Worm (Caenorhabditis elegans) whole organism, L2 larva: ENCODE data around the gene srsx-26.

Experiments used
- C34F6.9 ChIP-seq: fragments of 150-350 bp; optimal IDR thresholded peaks from 2 replicates; lab custom pipeline; 2014; ENCODE audit warnings: missing biosample characterization, missing genetic modification characterization
- R02D3.7 ChIP-seq: fragments of 150-350 bp; optimal IDR thresholded peaks from 2 replicates; lab custom pipeline; 2014; ENCODE audit warnings: missing biosample characterization, missing genetic modification characterization
- blmp-1 ChIP-seq: sonication (generic microtip); optimal IDR thresholded peaks from 2 replicates; lab custom pipeline; 2017; ENCODE audit warnings: missing genetic modification characterization, mild to moderate bottlenecking, missing compliant biosample characterization, antibody characterized with exemption, moderate library complexity; ENCODE audit not compliant: insufficient read depth
- ceh-16 ChIP-seq: fragments of 150-350 bp; optimal IDR thresholded peaks from 2 replicates; lab custom pipeline; 2014; ENCODE audit warnings: missing biosample characterization, missing genetic modification characterization
- elt-3 ChIP-seq: sonication (generic microtip); optimal IDR thresholded peaks from 2 replicates; lab custom pipeline; 2017; ENCODE audit warnings: missing biosample characterization, missing genetic modification characterization
- nhr-11 ChIP-seq: fragments of 150-350 bp; optimal IDR thresholded peaks from 2 replicates; lab custom pipeline; 2014; ENCODE audit warnings: missing biosample characterization, missing genetic modification characterization
- nhr-129 ChIP-seq: fragments of 150-350 bp; optimal IDR thresholded peaks from 2 replicates; lab custom pipeline; 2014; ENCODE audit warnings: missing biosample characterization, missing genetic modification characterization
- nhr-23 ChIP-seq: fragments of 150-350 bp; optimal IDR thresholded peaks from 2 replicates; lab custom pipeline; 2014; ENCODE audit warnings: missing biosample characterization, missing genetic modification reagents, missing genetic modification characterization
- nhr-237 ChIP-seq: fragments of 150-350 bp; optimal IDR thresholded peaks from 2 replicates; lab custom pipeline; 2014; ENCODE audit warnings: missing biosample characterization, missing genetic modification characterization
- snpc-4 ChIP-seq: fragments of 150-350 bp; optimal IDR thresholded peaks from 2 replicates; lab custom pipeline; 2014; ENCODE audit warnings: missing biosample characterization, missing genetic modification characterization
- unc-62 ChIP-seq: fragments of 150-350 bp; optimal IDR thresholded peaks from 2 replicates; lab custom pipeline; 2014; ENCODE audit warnings: missing biosample characterization, missing genetic modification reagents, missing genetic modification characterization
- ztf-4 ChIP-seq: fragments of 150-350 bp; optimal IDR thresholded peaks from 2 replicates; lab custom pipeline; 2014; ENCODE audit warnings: missing biosample characterization, missing genetic modification characterization

DNA sequence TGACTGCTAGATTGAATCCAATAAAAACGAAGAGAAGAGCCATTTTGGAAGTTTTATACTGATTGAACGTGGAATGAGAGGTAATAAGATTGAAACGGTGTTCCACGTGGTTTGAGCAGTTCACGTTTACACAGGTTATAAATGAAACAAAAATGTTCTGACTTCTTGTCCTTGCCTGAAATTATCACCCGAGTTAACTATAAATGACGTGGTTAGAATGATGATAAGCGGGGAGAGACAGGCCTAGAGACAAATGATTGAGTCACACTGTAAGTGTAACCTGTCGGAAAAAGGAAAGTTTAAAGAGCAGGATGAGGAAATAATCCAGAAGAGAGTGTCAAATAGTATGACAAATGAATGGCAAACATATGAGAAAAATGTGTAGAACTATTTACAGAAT, 12.5 kb downstream of the srsx-26 start, which contains the start of gene C51E3.10:
- TF ChIP-seq nhr-129, result no peak
- TF ChIP-seq elt-3 (tag; lab: Kevin White, UChicago), result no peak
- no peak for TF ChIP-seq snpc-4 (tag; lab: Kevin White, UChicago)
- no peak for TF ChIP-seq unc-62 (GFP tag; lab: Kevin White, UChicago)
- TF ChIP-seq nhr-11 (tag; lab: Kevin White, UChicago), result no peak
- no peak for TF ChIP-seq nhr-237 (tag; lab: Kevin White, UChicago)
- TF ChIP-seq ceh-16 (tag; lab: Kevin White, UChicago), result no peak
- no peak for TF ChIP-seq ztf-4 (tag; lab: Kevin White, UChicago)
- TF ChIP-seq R02D3.7, result no peak
- no peak for TF ChIP-seq blmp-1 (tag; lab: Kevin White, UChicago)
- TF ChIP-seq nhr-23, result no peak
- no peak for TF ChIP-seq C34F6.9 (tag; lab: Kevin White, UChicago)
